1 fruit fly cellular context compared by ENCODE assay signal in genomic region chr3L:264378-265151, dm6.
A peak's percentile ranks its signal among the peaks of the same experiment; 100 is the strongest.
TF ChIP-seq lines count a peak whose summit lies in the region.

Tudor-SN (minus strand) TSS chr3L:264380.
mRpL17 (plus strand) TSS chr3L:264779.

TF ChIP-seq in whole organism, embryonic, 481 proteins besides CTCF, POLR2A, EP300 and RAD21 (continued from another document):
- peak; percentile 12 for TF ChIP-seq caup (GFP tag; optimal IDR thresholded peaks at IDR 0.05; lab: Kevin White, UChicago; ENCODE audit: severe bottlenecking)
- peak; percentile 31 for TF ChIP-seq CG3281 (GFP tag; optimal IDR thresholded peaks at IDR 0.05; lab: Kevin White, UChicago)
- TF ChIP-seq BEAF-32 (GFP tag; optimal IDR thresholded peaks at IDR 0.05; lab: Kevin White, UChicago): peak; percentile 97
- TF ChIP-seq sim (GFP tag; IDR thresholded peaks at IDR 0.05; lab: Robert Waterston, UW): no peak
- peak; percentile 24 for TF ChIP-seq NfI (GFP tag; optimal IDR thresholded peaks at IDR 0.05; lab: Kevin White, UChicago)
- peak; percentile 4 for TF ChIP-seq chn (GFP tag; optimal IDR thresholded peaks at IDR 0.05; lab: Kevin White, UChicago)
- TF ChIP-seq CG9876 (GFP tag; optimal IDR thresholded peaks at IDR 0.05; lab: Kevin White, UChicago): no peak
- TF ChIP-seq Dref (GFP tag; IDR thresholded peaks at IDR 0.05; lab: Robert Waterston, UW): peak; percentile 72
- TF ChIP-seq MBD-R2 (GFP tag; IDR thresholded peaks at IDR 0.05; lab: Robert Waterston, UW): peak; percentile 72
- TF ChIP-seq zen (tag; optimal IDR thresholded peaks at IDR 0.05; lab: Kevin White, UChicago): peak; percentile 62
- TF ChIP-seq Optix (GFP tag; IDR thresholded peaks at IDR 0.05; lab: Robert Waterston, UW): no peak
- peak; percentile 44 for TF ChIP-seq ewg (GFP tag; optimal IDR thresholded peaks at IDR 0.05; lab: Kevin White, UChicago)
- peak; percentile 0 for TF ChIP-seq CG10147 (GFP tag; optimal IDR thresholded peaks at IDR 0.05; lab: Kevin White, UChicago)
- peak; percentile 77 for TF ChIP-seq MESR4 (GFP tag; optimal IDR thresholded peaks at IDR 0.05; lab: Kevin White, UChicago)
- peak; percentile 98 for TF ChIP-seq CG42726 (GFP tag; IDR thresholded peaks at IDR 0.05; lab: Robert Waterston, UW; ENCODE audit: partially characterized antibody)
- TF ChIP-seq HLHmδ (GFP tag; optimal IDR thresholded peaks at IDR 0.05; lab: Kevin White, UChicago): no peak
- TF ChIP-seq yki (optimal IDR thresholded peaks at IDR 0.05; lab: Kevin White, UChicago): no peak
- 0 out of 2 replicates have a peak, but pooled peaks have one; percentile 27 for TF ChIP-seq CG17328 (GFP tag; IDR thresholded peaks at IDR 0.05; lab: Robert Waterston, UW)
- TF ChIP-seq crp (GFP tag; optimal IDR thresholded peaks at IDR 0.05; lab: Kevin White, UChicago): peak in 1 of 2 experiments; percentile 83
- no peak for TF ChIP-seq Abd-B (GFP tag; optimal IDR thresholded peaks at IDR 0.05; lab: Kevin White, UChicago)
- TF ChIP-seq Dbx (GFP tag; IDR thresholded peaks at IDR 0.05; lab: Robert Waterston, UW): peak; percentile 71
- TF ChIP-seq ssp (GFP tag; IDR thresholded peaks at IDR 0.05; lab: Robert Waterston, UW): no peak; the same call in 1 of the 2 replicates
- TF ChIP-seq CG4404 (GFP tag; IDR thresholded peaks at IDR 0.05; lab: Robert Waterston, UW): peak; percentile 14; the same call in 1 of the 2 replicates
- TF ChIP-seq dysf (GFP tag; IDR thresholded peaks at IDR 0.05; lab: Robert Waterston, UW): no peak
- peak; percentile 57 for TF ChIP-seq Nf-YC (tag; optimal IDR thresholded peaks at IDR 0.05; lab: Kevin White, UChicago)
- TF ChIP-seq exex (tag; optimal IDR thresholded peaks at IDR 0.05; lab: Kevin White, UChicago): peak; percentile 36
- TF ChIP-seq Max (GFP tag; optimal IDR thresholded peaks at IDR 0.05; lab: Kevin White, UChicago): peak; percentile 52
- peak; percentile 95 for TF ChIP-seq mld (GFP tag; IDR thresholded peaks at IDR 0.05; lab: Robert Waterston, UW; ENCODE audit: partially characterized antibody)
- TF ChIP-seq CG2129 (GFP tag; IDR thresholded peaks at IDR 0.05; lab: Robert Waterston, UW; ENCODE audit: partially characterized antibody): peak; percentile 73
- TF ChIP-seq trem (tag; optimal IDR thresholded peaks at IDR 0.05; lab: Kevin White, UChicago): peak; percentile 98
- TF ChIP-seq odd (GFP tag; optimal IDR thresholded peaks at IDR 0.05; lab: Kevin White, UChicago): peak; percentile 28
- TF ChIP-seq Dek (tag; optimal IDR thresholded peaks at IDR 0.05; lab: Kevin White, UChicago): peak; percentile 60
- TF ChIP-seq pan (optimal IDR thresholded peaks at IDR 0.05; lab: Kevin White, UChicago): no peak
- TF ChIP-seq pan (GFP tag; optimal IDR thresholded peaks at IDR 0.05 in 1 of 2, IDR thresholded peaks at IDR 0.05 in 1 of 2): peak in 1 of 2 experiments; percentile 27
- TF ChIP-seq CG11695 (GFP tag; IDR thresholded peaks at IDR 0.05; lab: Robert Waterston, UW): no peak
- TF ChIP-seq CG12391 (tag; optimal IDR thresholded peaks at IDR 0.05; lab: Kevin White, UChicago): peak; percentile 79
- TF ChIP-seq nerfin-2 (GFP tag; IDR thresholded peaks at IDR 0.05; lab: Robert Waterston, UW; ENCODE audit: partially characterized antibody): peak; percentile 93
- peak; percentile 32; the same call in 1 of the 2 replicates for TF ChIP-seq CG9215 (GFP tag; IDR thresholded peaks at IDR 0.05; lab: Robert Waterston, UW)
- peak; percentile 90 for TF ChIP-seq sna (GFP tag; IDR thresholded peaks at IDR 0.05; lab: Robert Waterston, UW; ENCODE audit: partially characterized antibody)
- peak; percentile 25 for TF ChIP-seq kay (GFP tag; optimal IDR thresholded peaks at IDR 0.05; lab: Kevin White, UChicago)
- TF ChIP-seq twi (tag; optimal IDR thresholded peaks at IDR 0.05; lab: Kevin White, UChicago): no peak
- peak; percentile 38 for TF ChIP-seq D19A (tag; optimal IDR thresholded peaks at IDR 0.05; lab: Kevin White, UChicago)
- peak; percentile 65 for TF ChIP-seq Hr3 (GFP tag; optimal IDR thresholded peaks at IDR 0.05; lab: Kevin White, UChicago)
- no peak for TF ChIP-seq Fer1 (GFP tag; optimal IDR thresholded peaks at IDR 0.05; lab: Kevin White, UChicago)
- TF ChIP-seq CG18262 (tag; optimal IDR thresholded peaks at IDR 0.05; lab: Kevin White, UChicago): peak; percentile 57
- no peak for TF ChIP-seq pho (GFP tag; optimal IDR thresholded peaks at IDR 0.05; lab: Kevin White, UChicago)
- peak; percentile 98 for TF ChIP-seq Opbp (GFP tag; IDR thresholded peaks at IDR 0.05; lab: Robert Waterston, UW; ENCODE audit: partially characterized antibody)
- TF ChIP-seq CG10267 (tag; optimal IDR thresholded peaks at IDR 0.05; lab: Kevin White, UChicago): peak; percentile 74
- peak; percentile 96 for TF ChIP-seq Dll (GFP tag; IDR thresholded peaks at IDR 0.05; lab: Robert Waterston, UW; ENCODE audit: partially characterized antibody)
- TF ChIP-seq gro (GFP tag; optimal IDR thresholded peaks at IDR 0.05; lab: Kevin White, UChicago): no peak
- no peak for TF ChIP-seq nau (GFP tag; optimal IDR thresholded peaks at IDR 0.05; lab: Kevin White, UChicago)
- peak in 1 of 2 experiments; percentile 98 for TF ChIP-seq Pdp1 (GFP tag; optimal IDR thresholded peaks at IDR 0.05; lab: Kevin White, UChicago)
- TF ChIP-seq Xbp1 (GFP tag; optimal IDR thresholded peaks at IDR 0.05; lab: Kevin White, UChicago): peak; percentile 61
- TF ChIP-seq unpg (GFP tag; optimal IDR thresholded peaks at IDR 0.05; lab: Kevin White, UChicago): peak; percentile 1
- TF ChIP-seq CG1602 (GFP tag; optimal IDR thresholded peaks at IDR 0.05; lab: Kevin White, UChicago): peak; percentile 17
- TF ChIP-seq nmo (GFP tag; optimal IDR thresholded peaks at IDR 0.05; lab: Kevin White, UChicago): peak; percentile 63
- TF ChIP-seq CG3726 (GFP tag; IDR thresholded peaks at IDR 0.05; lab: Robert Waterston, UW): no peak
- TF ChIP-seq CG14710 (tag; optimal IDR thresholded peaks at IDR 0.05; lab: Kevin White, UChicago): peak; percentile 93
- TF ChIP-seq Hr78 (GFP tag; optimal IDR thresholded peaks at IDR 0.05; lab: Kevin White, UChicago): no peak
- TF ChIP-seq CG2116 (GFP tag; optimal IDR thresholded peaks at IDR 0.05; lab: Kevin White, UChicago): peak; percentile 75
- peak; percentile 11 for TF ChIP-seq CG34376 (GFP tag; optimal IDR thresholded peaks at IDR 0.05; lab: Kevin White, UChicago)
- TF ChIP-seq tup (GFP tag; optimal IDR thresholded peaks at IDR 0.05; lab: Kevin White, UChicago): no peak
- peak; percentile 59 for TF ChIP-seq CG3847 (GFP tag; IDR thresholded peaks at IDR 0.05; lab: Robert Waterston, UW)
- peak; percentile 97 for TF ChIP-seq CG14860 (GFP tag; IDR thresholded peaks at IDR 0.05; lab: Robert Waterston, UW; ENCODE audit: partially characterized antibody)
- peak; percentile 94 for TF ChIP-seq CG13287 (GFP tag; IDR thresholded peaks at IDR 0.05; lab: Robert Waterston, UW; ENCODE audit: partially characterized antibody)
- TF ChIP-seq CG4854 (GFP tag; optimal IDR thresholded peaks at IDR 0.05; lab: Kevin White, UChicago): peak; percentile 12
- TF ChIP-seq mam (GFP tag; optimal IDR thresholded peaks at IDR 0.05; lab: Kevin White, UChicago): peak; percentile 47
- TF ChIP-seq shn (GFP tag; optimal IDR thresholded peaks at IDR 0.05; lab: Kevin White, UChicago): no peak
- no peak for TF ChIP-seq Stat92E (GFP tag; optimal IDR thresholded peaks at IDR 0.05; lab: Kevin White, UChicago)
- peak; percentile 34 for TF ChIP-seq CG7556 (GFP tag; optimal IDR thresholded peaks at IDR 0.05; lab: Kevin White, UChicago)
- peak; percentile 22 for TF ChIP-seq CG3995 (GFP tag; optimal IDR thresholded peaks at IDR 0.05; lab: Kevin White, UChicago)
- peak; percentile 62 for TF ChIP-seq Hmr (GFP tag; optimal IDR thresholded peaks at IDR 0.05; lab: Kevin White, UChicago)
- peak; percentile 13 for TF ChIP-seq gsb-n (tag; optimal IDR thresholded peaks at IDR 0.05; lab: Kevin White, UChicago)
- peak; percentile 41 for TF ChIP-seq sug (tag; optimal IDR thresholded peaks at IDR 0.05; lab: Kevin White, UChicago)
- TF ChIP-seq HLH54F (GFP tag; optimal IDR thresholded peaks at IDR 0.05; lab: Kevin White, UChicago): peak; percentile 40
- TF ChIP-seq gem (tag; optimal IDR thresholded peaks at IDR 0.05; lab: Kevin White, UChicago): peak; percentile 69
- peak; percentile 23 for TF ChIP-seq CG10979 (tag; optimal IDR thresholded peaks at IDR 0.05; lab: Kevin White, UChicago)
- no peak for TF ChIP-seq stc (GFP tag; IDR thresholded peaks at IDR 0.05; lab: Robert Waterston, UW)
- peak; percentile 96 for TF ChIP-seq zen2 (GFP tag; IDR thresholded peaks at IDR 0.05; lab: Robert Waterston, UW; ENCODE audit: partially characterized antibody)
- peak; percentile 9 for TF ChIP-seq CG8388 (GFP tag; optimal IDR thresholded peaks at IDR 0.05; lab: Kevin White, UChicago)
- TF ChIP-seq Hmx (GFP tag; optimal IDR thresholded peaks at IDR 0.05; lab: Kevin White, UChicago): no peak
- peak; percentile 54 for TF ChIP-seq CG33213 (GFP tag; optimal IDR thresholded peaks at IDR 0.05; lab: Kevin White, UChicago)
- peak; percentile 38 for TF ChIP-seq bigmax (GFP tag; optimal IDR thresholded peaks at IDR 0.05; lab: Kevin White, UChicago)
- TF ChIP-seq CG17361 (GFP tag; IDR thresholded peaks at IDR 0.05; lab: Robert Waterston, UW): peak; percentile 66; the same call in 2 of the 3 replicates
- peak; percentile 53 for TF ChIP-seq Dp (GFP tag; optimal IDR thresholded peaks at IDR 0.05; lab: Kevin White, UChicago)
- TF ChIP-seq CG6765 (GFP tag; optimal IDR thresholded peaks at IDR 0.05; lab: Kevin White, UChicago): peak; percentile 17
- TF ChIP-seq scrt (GFP tag; optimal IDR thresholded peaks at IDR 0.05; lab: Kevin White, UChicago): peak; percentile 11
- peak; percentile 98 for TF ChIP-seq inv (GFP tag; IDR thresholded peaks at IDR 0.05; lab: Robert Waterston, UW; ENCODE audit: partially characterized antibody)
- TF ChIP-seq ab (GFP tag; optimal IDR thresholded peaks at IDR 0.05; lab: Kevin White, UChicago): no peak
- no peak for TF ChIP-seq cwo (GFP tag; optimal IDR thresholded peaks at IDR 0.05; lab: Kevin White, UChicago)
- TF ChIP-seq cad (GFP tag; optimal IDR thresholded peaks at IDR 0.05; lab: Kevin White, UChicago): no peak
- no peak for TF ChIP-seq C15 (GFP tag; IDR thresholded peaks at IDR 0.05; lab: Robert Waterston, UW)
- peak; percentile 60 for TF ChIP-seq CG4424 (GFP tag; optimal IDR thresholded peaks at IDR 0.05; lab: Kevin White, UChicago)
- TF ChIP-seq NFAT (GFP tag; IDR thresholded peaks at IDR 0.05; lab: Robert Waterston, UW): peak; percentile 66; the same call in 1 of the 2 replicates
- TF ChIP-seq D19B (GFP tag; optimal IDR thresholded peaks at IDR 0.05; lab: Kevin White, UChicago): no peak
- peak; percentile 14; the same call in 1 of the 2 replicates for TF ChIP-seq Adf1 (GFP tag; IDR thresholded peaks at IDR 0.05; lab: Robert Waterston, UW)
- TF ChIP-seq CG31441 (GFP tag; IDR thresholded peaks at IDR 0.05; lab: Robert Waterston, UW): peak; percentile 57; the same call in 1 of the 2 replicates
- TF ChIP-seq CG15269 (tag; optimal IDR thresholded peaks at IDR 0.05; lab: Kevin White, UChicago): peak; percentile 40
- TF ChIP-seq Mad (GFP tag; optimal IDR thresholded peaks at IDR 0.05; lab: Kevin White, UChicago): no peak
- TF ChIP-seq BtbVII (GFP tag; optimal IDR thresholded peaks at IDR 0.05; lab: Kevin White, UChicago): peak; percentile 14
- TF ChIP-seq CG6791 (GFP tag; IDR thresholded peaks at IDR 0.05; lab: Robert Waterston, UW; ENCODE audit: partially characterized antibody): peak; percentile 98
- TF ChIP-seq CG6272 (GFP tag; IDR thresholded peaks at IDR 0.05; lab: Robert Waterston, UW): peak; percentile 67; the same call in 1 of the 2 replicates
- TF ChIP-seq tll (GFP tag; optimal IDR thresholded peaks at IDR 0.05; lab: Kevin White, UChicago): no peak
- TF ChIP-seq her (GFP tag; optimal IDR thresholded peaks at IDR 0.05; lab: Kevin White, UChicago): no peak
- peak; percentile 14 for TF ChIP-seq mirr (GFP tag; optimal IDR thresholded peaks at IDR 0.05; lab: Kevin White, UChicago)
- TF ChIP-seq Scr (GFP tag; IDR thresholded peaks at IDR 0.05; lab: Robert Waterston, UW; ENCODE audit: partially characterized antibody): peak; percentile 97
- TF ChIP-seq CG12155 (GFP tag; optimal IDR thresholded peaks at IDR 0.05; lab: Kevin White, UChicago): peak; percentile 52
- TF ChIP-seq Neu2 (GFP tag; optimal IDR thresholded peaks at IDR 0.05; lab: Kevin White, UChicago; ENCODE audit: borderline replicate concordance): no peak
- 0 out of 3 replicates have a peak, but pooled peaks have one; percentile 5 for TF ChIP-seq ci (GFP tag; IDR thresholded peaks at IDR 0.05; lab: Robert Waterston, UW)
- TF ChIP-seq CHES-1-like (GFP tag; optimal IDR thresholded peaks at IDR 0.05; lab: Kevin White, UChicago): no peak
- peak; percentile 62 for TF ChIP-seq Med (GFP tag; lab: Kevin White, UChicago)
- TF ChIP-seq corto (GFP tag; optimal IDR thresholded peaks at IDR 0.05; lab: Kevin White, UChicago): peak; percentile 70
- TF ChIP-seq CG9727 (GFP tag; optimal IDR thresholded peaks at IDR 0.05; lab: Kevin White, UChicago): peak; percentile 63
- TF ChIP-seq CG13775 (GFP tag; optimal IDR thresholded peaks at IDR 0.05; lab: Kevin White, UChicago): peak; percentile 68
- TF ChIP-seq CG7786 (GFP tag; optimal IDR thresholded peaks at IDR 0.05; lab: Kevin White, UChicago): no peak
- TF ChIP-seq en (GFP tag; optimal IDR thresholded peaks at IDR 0.05; lab: Kevin White, UChicago): no peak
- TF ChIP-seq CG15601 (tag; optimal IDR thresholded peaks at IDR 0.05; lab: Kevin White, UChicago): peak; percentile 25
